Worm (Caenorhabditis elegans) whole organism, L1 larva: Measurements from ENCODE around the gene irld-67.

Source experiments
- F16B12.6 ChIP-seq: fragments of 150-350 bp; optimal IDR thresholded peaks from 2 replicates; lab custom pipeline; 2014; ENCODE audit warnings: missing biosample characterization, missing genetic modification characterization
- ceh-82 ChIP-seq, 3 experiments: fragments of 150-350 bp in 1 of 3; sonication (generic microtip) in 2 of 3; optimal IDR thresholded peaks; 2 replicates each; lab custom pipeline; 2014 to 2017; ENCODE audit warnings: missing biosample characterization in 3 of 3, missing genetic modification characterization in 3 of 3
- elt-2 ChIP-seq: sonication (generic microtip); optimal IDR thresholded peaks from 2 replicates; lab custom pipeline; 2016; ENCODE audit warnings: missing genetic modification characterization, mild to moderate bottlenecking, inconsistent platforms, missing compliant biosample characterization, missing genetic modification reagents
- pqm-1 ChIP-seq: sonication (generic microtip); optimal IDR thresholded peaks from 3 replicates; lab custom pipeline; 2017; ENCODE audit warnings: missing biosample characterization, missing genetic modification characterization
- snpc-4 ChIP-seq: fragments of 150-350 bp; optimal IDR thresholded peaks from 2 replicates; lab custom pipeline; 2014; ENCODE audit warnings: missing biosample characterization, missing genetic modification characterization
- tbx-2 ChIP-seq: sonication (generic microtip); optimal IDR thresholded peaks from 2 replicates; lab custom pipeline; 2016; ENCODE audit warnings: missing genetic modification characterization, missing compliant biosample characterization

ce11 chrII:2922782-2923181 lies 11.5 kb downstream of the irld-67 start:
- TF ChIP-seq F16B12.6 (tag; lab: Kevin White, UChicago), result no peak
- TF ChIP-seq elt-2 (tag; lab: Kevin White, UChicago), result no peak
- no peak for TF ChIP-seq ceh-82 (tag; optimal IDR thresholded peaks at IDR 0.05; lab: Kevin White, UChicago)
- no peak for TF ChIP-seq pqm-1
- no peak for TF ChIP-seq snpc-4 (tag; lab: Kevin White, UChicago)
- no peak for TF ChIP-seq tbx-2 (tag; lab: Kevin White, UChicago)
